Worm (Caenorhabditis elegans) whole organism, L4/young adult: Measurements from ENCODE around the gene math-28.

ENCODE experiments used
- dao-5 ChIP-seq: sonication (generic microtip); optimal IDR thresholded peaks from 2 replicates; lab custom pipeline; 2016; ENCODE audit warnings: missing genotype, missing genetic modification characterization, moderate library complexity, missing compliant biosample characterization
- him-1 ChIP-seq: sonication (generic microtip); optimal IDR thresholded peaks from 2 replicates; lab custom pipeline; 2016; ENCODE audit warnings: missing genotype, missing genetic modification reagents, missing genetic modification characterization, missing compliant biosample characterization

ce11 chrII:1788087-1788486, 24.9 kb downstream of the math-28 start, which contains the start of the genes C08F1.6 and fbxb-13:
- TF ChIP-seq dao-5 (tag; lab: Kevin White, UChicago) (no peak), him-1 (tag; lab: Kevin White, UChicago) (no peak)
